Worm (Caenorhabditis elegans) whole organism, early embryonic: ENCODE results near the gene capg-2.

Source experiments
- B0310.2 ChIP-seq: sonication (generic microtip); optimal IDR thresholded peaks from 2 replicates; lab custom pipeline; 2016; ENCODE audit warnings: mild to moderate bottlenecking, missing genetic modification characterization, missing compliant biosample characterization
- aly-1 ChIP-seq: sonication (generic microtip); optimal IDR thresholded peaks from 2 replicates; lab custom pipeline; 2016; ENCODE audit warnings: missing genetic modification characterization, missing compliant biosample characterization
- ama-1 ChIP-seq: fragments of 150-350 bp; optimal IDR thresholded peaks from 2 replicates; lab custom pipeline; 2014
- ceh-13 ChIP-seq: fragments of 200-800 bp; sonication (Bioruptor generic); optimal IDR thresholded peaks from 2 replicates; lab custom pipeline; 2018; ENCODE audit warnings: mild to moderate bottlenecking, missing genetic modification characterization, missing compliant biosample characterization
- ets-7 ChIP-seq: sonication (generic microtip); optimal IDR thresholded peaks from 2 replicates; lab custom pipeline; 2016; ENCODE audit warnings: missing genotype, missing genetic modification characterization, missing compliant biosample characterization
- flt-1 ChIP-seq: fragments of 200-800 bp; sonication (Bioruptor generic); IDR thresholded peaks from 2 replicates; pipeline ENCODE4 v1.3.6; 2022; ENCODE audit warnings: missing genetic modification characterization, missing compliant biosample characterization
- hmbx-1 ChIP-seq: sonication (generic microtip); optimal IDR thresholded peaks from 2 replicates; lab custom pipeline; 2016; ENCODE audit warnings: mild to moderate bottlenecking, missing genetic modification characterization, missing compliant biosample characterization
- hnd-1 ChIP-seq: sonication (generic microtip); optimal IDR thresholded peaks from 2 replicates; lab custom pipeline; 2016; ENCODE audit warnings: missing genetic modification characterization, missing compliant biosample characterization
- pes-1 ChIP-seq: fragments of 200-800 bp; sonication (Bioruptor generic); IDR thresholded peaks from 2 replicates; pipeline ENCODE4 v1.3.6; 2022; ENCODE audit warnings: missing genetic modification reagents, missing genetic modification characterization, missing compliant biosample characterization
- scrt-1 ChIP-seq: fragments of 200-800 bp; sonication (Bioruptor generic); IDR thresholded peaks from 2 replicates; pipeline ENCODE4 v1.3.6; 2022; ENCODE audit warnings: missing genetic modification characterization, missing compliant biosample characterization
- tra-4 ChIP-seq: sonication (generic microtip); optimal IDR thresholded peaks from 2 replicates; lab custom pipeline; 2017; ENCODE audit warnings: missing genetic modification characterization, missing compliant biosample characterization

DNA sequence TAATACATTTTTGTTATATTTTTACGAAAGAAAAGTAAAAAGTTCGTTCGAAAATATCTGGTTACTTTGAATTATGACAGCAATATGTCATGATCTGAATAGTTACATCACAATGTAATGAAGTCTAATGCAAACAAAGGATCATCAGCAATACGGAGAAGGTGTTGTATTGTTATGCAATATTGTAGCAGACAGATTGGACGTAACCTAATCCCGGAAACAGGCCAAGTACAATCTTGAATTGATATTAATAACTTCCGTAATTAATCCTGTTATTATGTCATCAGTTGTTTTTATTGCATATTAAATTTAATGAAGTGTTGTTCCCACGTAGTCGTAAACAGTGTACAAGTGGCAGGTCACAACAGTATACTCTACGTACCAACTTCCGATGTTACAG lies 9.8 kb downstream of the capg-2 start:
- TF ChIP-seq ceh-13 (GFP tag; lab: Kevin White, UChicago) (no peak), ama-1 (no peak), pes-1 (GFP tag; lab: Robert Waterston, UW) (no peak), B0310.2 (tag; lab: Kevin White, UChicago) (no peak), scrt-1 (no peak), ets-7 (tag; lab: Kevin White, UChicago) (no peak), tra-4 (no peak), flt-1 (GFP tag; lab: Robert Waterston, UW) (no peak), hmbx-1 (tag; lab: Kevin White, UChicago) (no peak), hnd-1 (tag; lab: Kevin White, UChicago) (no peak), aly-1 (tag; lab: Kevin White, UChicago) (no peak)
